Worm (Caenorhabditis elegans) whole organism, midembryonic: ENCODE data around the gene F26F4.6.

Experiments used
- T22C8.4 ChIP-seq: fragments of 200-800 bp; sonication (Bioruptor generic); IDR thresholded peaks from 2 replicates; pipeline ENCODE4 v1.3.6; 2022; ENCODE audit warnings: missing genetic modification characterization, missing compliant biosample characterization
- cog-1 ChIP-seq: sonication (generic microtip); optimal IDR thresholded peaks from 2 replicates; lab custom pipeline; 2016; ENCODE audit warnings: missing genetic modification characterization, missing compliant biosample characterization
- flt-1 ChIP-seq: fragments of 200-800 bp; sonication (Bioruptor generic); IDR thresholded peaks from 2 replicates; pipeline ENCODE4 v1.3.6; 2022; ENCODE audit warnings: missing genetic modification characterization, missing compliant biosample characterization
- klf-2 ChIP-seq: fragments of 200-800 bp; sonication (Bioruptor generic); conservative IDR thresholded peaks from 2 replicates; pipeline ENCODE4 v1.3.6; 2022; ENCODE audit warnings: missing genetic modification reagents, missing genetic modification characterization, missing compliant biosample characterization
- med-1 ChIP-seq: sonication (generic microtip); optimal IDR thresholded peaks from 2 replicates; lab custom pipeline; 2017; ENCODE audit warnings: missing genetic modification characterization, mild to moderate bottlenecking, missing compliant biosample characterization, antibody characterized with exemption, missing genetic modification reagents; ENCODE audit not compliant: insufficient read depth
- ref-1 ChIP-seq: fragments of 200-800 bp; sonication (Bioruptor generic); conservative IDR thresholded peaks from 2 replicates; pipeline ENCODE4 v1.3.6; 2022; ENCODE audit warnings: missing genetic modification reagents, missing genetic modification characterization, missing compliant biosample characterization

ce11 chrIII:4887291-4887690 lies 6.1 kb downstream of the F26F4.6 start, which contains the start of gene clec-6:
- no peak for TF ChIP-seq med-1
- no peak for TF ChIP-seq klf-2
- TF ChIP-seq cog-1 (tag; lab: Kevin White, UChicago) = no peak
- TF ChIP-seq flt-1 = no peak
- no peak for TF ChIP-seq T22C8.4 (GFP tag; lab: Robert Waterston, UW)
- TF ChIP-seq ref-1 (GFP tag; lab: Robert Waterston, UW) = no peak
